Fruit fly (Drosophila melanogaster) whole organism, embryonic: ENCODE data around the gene Or33b.

Source experiments
- Atf6 ChIP-seq: fragments of 200-800 bp; sonication (Bioruptor generic); IDR thresholded peaks from 2 replicates; pipeline ENCODE4 v1.3.6; 2022; ENCODE audit warnings: missing biosample characterization, missing genetic modification characterization
- BEAF-32 ChIP-seq: fragments of 200-800 bp; sonication (Bioruptor generic); optimal IDR thresholded peaks from 3 replicates; lab custom pipeline; 2017; ENCODE audit warnings: missing biosample characterization, missing genetic modification characterization, mild to moderate bottlenecking, moderate library complexity, missing genetic modification reagents
- CG10366 ChIP-seq: fragments of 200-800 bp; sonication (Bioruptor generic); IDR thresholded peaks from 2 replicates; pipeline ENCODE4 v1.3.6; 2022; ENCODE audit warnings: missing biosample characterization, missing genetic modification characterization
- CG11560 ChIP-seq: fragments of 200-800 bp; sonication (Bioruptor generic); IDR thresholded peaks from 3 replicates; pipeline ENCODE4 v1.3.6; 2022; ENCODE audit warnings: missing biosample characterization, missing genetic modification characterization
- CG12659 ChIP-seq: fragments of 200-800 bp; sonication (Bioruptor generic); optimal IDR thresholded peaks from 3 replicates; lab custom pipeline; 2017; ENCODE audit warnings: mild to moderate bottlenecking, missing biosample characterization, missing genetic modification reagents, missing genetic modification characterization
- CG12942 ChIP-seq: fragments of 200-800 bp; sonication (Bioruptor generic); optimal IDR thresholded peaks from 3 replicates; lab custom pipeline; 2016; ENCODE audit warnings: missing biosample characterization, missing genetic modification characterization
- CG14014 ChIP-seq: fragments of 200-800 bp; sonication (Bioruptor generic); IDR thresholded peaks from 2 replicates; pipeline ENCODE4 v1.3.6; 2022; ENCODE audit warnings: missing biosample characterization, missing genetic modification characterization
- CG14441 ChIP-seq: fragments of 200-800 bp; sonication (Bioruptor generic); IDR thresholded peaks from 2 replicates; pipeline ENCODE4 v1.3.6; 2022; ENCODE audit warnings: missing biosample characterization, missing genetic modification characterization
- CG15269 ChIP-seq: fragments of 200-800 bp; sonication (Bioruptor generic); optimal IDR thresholded peaks from 2 replicates; lab custom pipeline; 2018; ENCODE audit warnings: missing biosample characterization, mild to moderate bottlenecking, missing genetic modification characterization, moderate library complexity
- CG15514 ChIP-seq: fragments of 200-800 bp; sonication (Bioruptor generic); optimal IDR thresholded peaks from 3 replicates; lab custom pipeline; 2017; ENCODE audit warnings: missing biosample characterization, missing genetic modification characterization, mild to moderate bottlenecking, moderate library complexity, missing genetic modification reagents
- CG1602 ChIP-seq: fragments of 200-800 bp; sonication (Bioruptor generic); optimal IDR thresholded peaks from 3 replicates; lab custom pipeline; 2016; ENCODE audit warnings: missing biosample characterization, missing genetic modification characterization
- CG1603 ChIP-seq: fragments of 200-800 bp; sonication (Bioruptor generic); optimal IDR thresholded peaks from 2 replicates; lab custom pipeline; 2019; ENCODE audit warnings: missing biosample characterization, mild to moderate bottlenecking, missing genetic modification characterization, moderate library complexity
- CG18262 ChIP-seq: fragments of 200-800 bp; optimal IDR thresholded peaks from 3 replicates; lab custom pipeline; 2019; ENCODE audit warnings: missing biosample characterization, mild to moderate bottlenecking, missing genetic modification characterization, moderate library complexity
- CG18599 ChIP-seq: fragments of 200-800 bp; sonication (Bioruptor generic); optimal IDR thresholded peaks from 3 replicates; lab custom pipeline; 2017; ENCODE audit warnings: missing biosample characterization, missing genetic modification characterization, mild to moderate bottlenecking, moderate library complexity, missing genetic modification reagents
- CG2120 ChIP-seq: fragments of 200-800 bp; sonication (Bioruptor generic); optimal IDR thresholded peaks from 3 replicates; lab custom pipeline; 2016; ENCODE audit warnings: missing biosample characterization, missing genetic modification characterization
- CG4282 ChIP-seq: fragments of 200-800 bp; sonication (Bioruptor generic); optimal IDR thresholded peaks from 2 replicates; lab custom pipeline; 2016; ENCODE audit warnings: missing biosample characterization, missing genetic modification characterization
- CG5953 ChIP-seq: fragments of 200-800 bp; sonication (Bioruptor generic); IDR thresholded peaks from 2 replicates; pipeline ENCODE4 v1.3.6; 2022; ENCODE audit warnings: missing biosample characterization, missing genetic modification characterization
- CG6854 ChIP-seq: fragments of 200-800 bp; sonication (Bioruptor generic); optimal IDR thresholded peaks from 3 replicates; lab custom pipeline; 2017; ENCODE audit warnings: missing biosample characterization, mild to moderate bottlenecking, missing genetic modification characterization
- Dad ChIP-seq: fragments of 200-800 bp; sonication (Bioruptor generic); optimal IDR thresholded peaks from 3 replicates; lab custom pipeline; 2016; ENCODE audit warnings: missing biosample characterization, missing genetic modification characterization
- Dbx ChIP-seq: fragments of 200-800 bp; sonication (Bioruptor generic); IDR thresholded peaks from 3 replicates; pipeline ENCODE4 v1.3.6; 2022; ENCODE audit warnings: missing biosample characterization, missing genetic modification characterization
- Fer3 ChIP-seq: fragments of 200-800 bp; sonication (Bioruptor generic); optimal IDR thresholded peaks from 2 replicates; lab custom pipeline; 2018; ENCODE audit warnings: missing biosample characterization, mild to moderate bottlenecking, missing genetic modification characterization, moderate library complexity
- GATAe ChIP-seq: fragments of 200-800 bp; sonication (Bioruptor generic); conservative IDR thresholded peaks from 2 replicates; pipeline ENCODE4 v1.3.6; 2022; ENCODE audit warnings: missing biosample characterization, missing genetic modification characterization
- H2.0 ChIP-seq: fragments of 200-800 bp; sonication (Bioruptor generic); IDR thresholded peaks from 2 replicates; pipeline ENCODE4 v1.3.6; 2022; ENCODE audit warnings: missing biosample characterization, missing genetic modification characterization
- HmgZ ChIP-seq: fragments of 200-800 bp; sonication (Bioruptor generic); optimal IDR thresholded peaks from 2 replicates; lab custom pipeline; 2018; ENCODE audit warnings: missing biosample characterization, mild to moderate bottlenecking, missing genetic modification characterization
- Hmr ChIP-seq: fragments of 200-800 bp; sonication (Bioruptor generic); optimal IDR thresholded peaks from 3 replicates; lab custom pipeline; 2017; ENCODE audit warnings: mild to moderate bottlenecking, missing biosample characterization, missing genetic modification reagents, missing genetic modification characterization
- MBD-R2 ChIP-seq: fragments of 200-800 bp; sonication (Bioruptor generic); IDR thresholded peaks from 2 replicates; pipeline ENCODE4 v1.3.6; 2022; ENCODE audit warnings: missing biosample characterization, missing genetic modification characterization
- Rfx ChIP-seq: fragments of 200-800 bp; sonication (Bioruptor generic); IDR thresholded peaks from 2 replicates; pipeline ENCODE4 v1.3.6; 2022; ENCODE audit warnings: missing biosample characterization, missing genetic modification characterization
- Sin3A ChIP-seq: fragments of >200 bp; optimal IDR thresholded peaks from 2 replicates; lab custom pipeline; 2018
- Six4 ChIP-seq: fragments of 200-800 bp; sonication (Bioruptor generic); optimal IDR thresholded peaks from 2 replicates; lab custom pipeline; 2016; ENCODE audit warnings: missing biosample characterization, missing genetic modification characterization
- Sox102F ChIP-seq: fragments of 200-800 bp; sonication (Bioruptor generic); optimal IDR thresholded peaks from 2 replicates; lab custom pipeline; 2018; ENCODE audit warnings: missing biosample characterization, mild to moderate bottlenecking, missing genetic modification characterization, moderate library complexity
- Spps ChIP-seq: fragments of 200-800 bp; sonication (Bioruptor generic); optimal IDR thresholded peaks from 2 replicates; lab custom pipeline; 2018; ENCODE audit warnings: missing biosample characterization, mild to moderate bottlenecking, missing genetic modification characterization
- Xrp1 ChIP-seq: fragments of 200-800 bp; sonication (Bioruptor generic); IDR thresholded peaks from 2 replicates; pipeline ENCODE4 v1.3.6; 2022; ENCODE audit warnings: missing biosample characterization, missing genetic modification characterization
- ase ChIP-seq: fragments of 200-800 bp; sonication (Bioruptor generic); IDR thresholded peaks from 3 replicates; pipeline ENCODE4 v1.3.6; 2022; ENCODE audit warnings: missing biosample characterization, missing genetic modification characterization
- caup ChIP-seq: fragments of 200-800 bp; sonication (Bioruptor generic); optimal IDR thresholded peaks from 3 replicates; lab custom pipeline; 2017; ENCODE audit warnings: missing biosample characterization, mild to moderate bottlenecking, missing genetic modification characterization, moderate library complexity; ENCODE audit not compliant: severe bottlenecking
- chm ChIP-seq: fragments of 200-800 bp; sonication (Bioruptor generic); IDR thresholded peaks from 2 replicates; pipeline ENCODE4 v1.3.6; 2022; ENCODE audit warnings: missing biosample characterization, missing genetic modification characterization
- fd3F ChIP-seq: fragments of 200-800 bp; sonication (Bioruptor generic); optimal IDR thresholded peaks from 2 replicates; lab custom pipeline; 2018; ENCODE audit warnings: missing biosample characterization, mild to moderate bottlenecking, missing genetic modification characterization, moderate library complexity
- gem ChIP-seq: fragments of 200-800 bp; sonication (Bioruptor generic); optimal IDR thresholded peaks from 2 replicates; lab custom pipeline; 2019; ENCODE audit warnings: missing biosample characterization, mild to moderate bottlenecking, missing genetic modification characterization, moderate library complexity
- gt ChIP-seq: fragments of 200-800 bp; sonication (Bioruptor generic); IDR thresholded peaks from 2 replicates; pipeline ENCODE4 v1.3.6; 2022; ENCODE audit warnings: missing biosample characterization, missing genetic modification characterization
- mam ChIP-seq: fragments of 200-800 bp; sonication (Bioruptor generic); optimal IDR thresholded peaks from 3 replicates; lab custom pipeline; 2016; ENCODE audit warnings: missing biosample characterization, missing genetic modification characterization
- onecut ChIP-seq: fragments of 200-800 bp; sonication (Bioruptor generic); IDR thresholded peaks from 2 replicates; pipeline ENCODE4 v1.3.6; 2022; ENCODE audit warnings: missing biosample characterization, missing genetic modification characterization
- p53 ChIP-seq: fragments of 200-800 bp; sonication (Bioruptor generic); optimal IDR thresholded peaks from 2 replicates; lab custom pipeline; 2016; ENCODE audit warnings: missing biosample characterization, missing genetic modification characterization
- pb ChIP-seq: fragments of 200-800 bp; sonication (Bioruptor generic); optimal IDR thresholded peaks from 3 replicates; lab custom pipeline; 2016; ENCODE audit warnings: missing biosample characterization, missing genetic modification characterization
- pho ChIP-seq: fragments of 200-800 bp; sonication (Bioruptor generic); optimal IDR thresholded peaks from 2 replicates; lab custom pipeline; 2016; ENCODE audit warnings: missing biosample characterization, missing genetic modification characterization
- prd ChIP-seq, 3 experiments: fragments of >200 bp in 2 of 3; fragments of 200-800 bp in 1 of 3; sonication (Bioruptor generic) in 1 of 3; optimal IDR thresholded peaks in 2 of 3; IDR thresholded peaks in 1 of 3; 2 replicates in 2 of 3; 3 replicates in 1 of 3; pipeline versions ENCODE4 v1.3.6 to Lab custom; 2017 to 2022; ENCODE audit warnings: missing biosample characterization in 1 of 3, missing genetic modification characterization in 1 of 3
- scrt ChIP-seq: fragments of 200-800 bp; sonication (Bioruptor generic); optimal IDR thresholded peaks from 2 replicates; lab custom pipeline; 2018; ENCODE audit warnings: missing biosample characterization, mild to moderate bottlenecking, missing genetic modification characterization, moderate library complexity
- sima ChIP-seq: fragments of 200-800 bp; sonication (Bioruptor generic); optimal IDR thresholded peaks from 2 replicates; lab custom pipeline; 2016; ENCODE audit warnings: missing biosample characterization, missing genetic modification characterization
- sr ChIP-seq: fragments of 200-800 bp; sonication (Bioruptor generic); IDR thresholded peaks from 3 replicates; pipeline ENCODE4 v1.3.6; 2022; ENCODE audit warnings: missing biosample characterization, missing genetic modification characterization
- tx ChIP-seq: fragments of 200-800 bp; sonication (Bioruptor generic); optimal IDR thresholded peaks from 2 replicates; lab custom pipeline; 2016; ENCODE audit warnings: missing biosample characterization, missing genetic modification characterization

The Or33b gene

dm6 chr2L:11935881-11936280, at the start of gene Or33b:
Gene Or33b (plus strand): TSS chr2L:11936181.
- no peak for TF ChIP-seq CG1602
- TF ChIP-seq CG18262 (tag; lab: Kevin White, UChicago), result no peak
- no peak for TF ChIP-seq chm
- TF ChIP-seq pb (GFP tag; lab: Kevin White, UChicago), result no peak
- no peak for TF ChIP-seq Spps
- TF ChIP-seq HmgZ (tag; lab: Kevin White, UChicago), result no peak
- TF ChIP-seq ase (GFP tag; lab: Robert Waterston, UW), result no peak
- TF ChIP-seq CG10366, result no peak
- no peak for TF ChIP-seq CG5953 (GFP tag; lab: Robert Waterston, UW)
- TF ChIP-seq BEAF-32 (GFP tag; lab: Kevin White, UChicago), result no peak
- no peak for TF ChIP-seq sima (GFP tag; lab: Kevin White, UChicago)

dm6 chr2L:11893269-11893668, 42.7 kb upstream of the Or33b start:
- TF ChIP-seq onecut (GFP tag; lab: Robert Waterston, UW) (peak; percentile 56), scrt (GFP tag; lab: Kevin White, UChicago) (peak; percentile 50), pho (GFP tag; lab: Kevin White, UChicago) (no peak), Sin3A (lab: Kevin White, UChicago) (no peak), CG4282 (GFP tag; lab: Kevin White, UChicago) (no peak), sr (GFP tag; lab: Robert Waterston, UW) (no peak), p53 (GFP tag; lab: Kevin White, UChicago) (no peak), CG15514 (GFP tag; lab: Kevin White, UChicago) (no peak)

dm6 chr2L:11902483-11902882, 33.5 kb upstream of the Or33b start:
- TF ChIP-seq caup (GFP tag; lab: Kevin White, UChicago) (peak; percentile 33), CG18599 (GFP tag; lab: Kevin White, UChicago) (peak; percentile 80), Six4 (GFP tag; lab: Kevin White, UChicago) (no peak), Rfx (peak; percentile 68), CG6854 (no peak), gem (tag; lab: Kevin White, UChicago) (peak; percentile 43), CG12659 (GFP tag; lab: Kevin White, UChicago) (peak; percentile 3), CG14441 (GFP tag; lab: Robert Waterston, UW) (peak; percentile 49; the same call in 1 of the 2 replicates), Fer3 (tag; lab: Kevin White, UChicago) (peak; percentile 33), sr (GFP tag; lab: Robert Waterston, UW) (no peak), CG15269 (peak; percentile 54), MBD-R2 (no peak), Sox102F (GFP tag; lab: Kevin White, UChicago) (peak; percentile 37), GATAe (GFP tag; lab: Robert Waterston, UW) (0 out of 2 replicates have a peak, but pooled peaks have one; percentile 29), mam (GFP tag; lab: Kevin White, UChicago) (peak; percentile 6), Xrp1 (GFP tag; lab: Robert Waterston, UW) (0 out of 2 replicates have a peak, but pooled peaks have one; percentile 31), tx (no peak), Atf6 (0 out of 2 replicates have a peak, but pooled peaks have one; percentile 19), CG12942 (GFP tag; lab: Kevin White, UChicago) (no peak), Dbx (GFP tag; lab: Robert Waterston, UW) (peak; percentile 63; the same call in 1 of the 3 replicates), prd (optimal IDR thresholded peaks at IDR 0.05; lab: Kevin White, UChicago) (no peak), prd (GFP tag; IDR thresholded peaks at IDR 0.05; lab: Robert Waterston, UW) (peak; percentile 55; the same call in 1 of the 3 replicates), CG2120 (GFP tag; lab: Kevin White, UChicago) (peak; percentile 61), CG11560 (tag; lab: Robert Waterston, UW) (peak; percentile 21; the same call in 1 of the 3 replicates), fd3F (peak; percentile 30), CG14014 (GFP tag; lab: Robert Waterston, UW) (0 out of 2 replicates have a peak, but pooled peaks have one; percentile 55), gt (GFP tag; lab: Robert Waterston, UW) (no peak), H2.0 (GFP tag; lab: Robert Waterston, UW) (0 out of 2 replicates have a peak, but pooled peaks have one; percentile 16), CG1603 (peak; percentile 12), Dad (GFP tag; lab: Kevin White, UChicago) (no peak), Hmr (GFP tag; lab: Kevin White, UChicago) (peak; percentile 43)
